Worm (Caenorhabditis elegans) whole organism, L4 larva: ENCODE results near the gene enu-3.6.

ENCODE experiments used
- D1046.2 ChIP-seq: fragments of 200-800 bp; sonication (Bioruptor generic); IDR thresholded peaks from 2 replicates; pipeline ENCODE4 v1.3.6; 2022; ENCODE audit warnings: missing genetic modification characterization, missing compliant biosample characterization
- F10B5.3 ChIP-seq: sonication (generic microtip); optimal IDR thresholded peaks from 2 replicates; lab custom pipeline; 2016; ENCODE audit warnings: mild to moderate bottlenecking, missing genetic modification characterization, missing compliant biosample characterization
- F26F4.8 ChIP-seq: fragments of 200-800 bp; sonication (Bioruptor generic); conservative IDR thresholded peaks from 2 replicates; pipeline ENCODE4 v1.3.6; 2022; ENCODE audit warnings: missing genetic modification characterization, missing compliant biosample characterization
- F44E2.7 ChIP-seq: fragments of 200-800 bp; sonication (Bioruptor generic); IDR thresholded peaks from 2 replicates; pipeline ENCODE4 v2.1.2; 2022; ENCODE audit warnings: missing genetic modification characterization, missing compliant biosample characterization
- F49E8.2 ChIP-seq: sonication (generic microtip); optimal IDR thresholded peaks from 2 replicates; lab custom pipeline; 2016; ENCODE audit warnings: missing compliant biosample characterization, mild to moderate bottlenecking, missing genetic modification characterization, borderline replicate concordance
- T26A8.4 ChIP-seq: fragments of 200-800 bp; sonication (Bioruptor generic); IDR thresholded peaks from 2 replicates; pipeline ENCODE4 v1.3.6; 2022; ENCODE audit warnings: missing genetic modification characterization, missing compliant biosample characterization
- Y48G9A.11 ChIP-seq: fragments of 200-800 bp; sonication (Bioruptor generic); IDR thresholded peaks from 2 replicates; pipeline ENCODE4 v1.3.6; 2022; ENCODE audit warnings: missing genetic modification reagents, missing genetic modification characterization, missing compliant biosample characterization
- Y5F2A.4 ChIP-seq: fragments of 200-800 bp; sonication (Bioruptor generic); optimal IDR thresholded peaks from 2 replicates; lab custom pipeline; 2018; ENCODE audit warnings: mild to moderate bottlenecking, missing genetic modification characterization, missing compliant biosample characterization
- aly-2 ChIP-seq: sonication (generic microtip); optimal IDR thresholded peaks from 2 replicates; lab custom pipeline; 2018; ENCODE audit warnings: missing biosample characterization, missing genetic modification characterization
- arid-1 ChIP-seq: fragments of 200-800 bp; sonication (Bioruptor generic); conservative IDR thresholded peaks from 2 replicates; pipeline ENCODE4 v1.3.6; 2022; ENCODE audit warnings: missing genetic modification reagents, missing genetic modification characterization, missing compliant biosample characterization
- ceh-32 ChIP-seq: sonication (generic microtip); optimal IDR thresholded peaks from 2 replicates; lab custom pipeline; 2016; ENCODE audit warnings: mild to moderate bottlenecking, missing genetic modification characterization, missing compliant biosample characterization; ENCODE audit not compliant: poor library complexity
- ces-1 ChIP-seq: fragments of 150-350 bp; sonication (generic microtip); optimal IDR thresholded peaks from 4 replicates; lab custom pipeline; 2014; ENCODE audit warnings: missing biosample characterization, missing genetic modification reagents, missing genetic modification characterization
- ctbp-1 ChIP-seq: fragments of 200-800 bp; sonication (Bioruptor generic); IDR thresholded peaks from 2 replicates; pipeline ENCODE4 v1.3.6; 2022; ENCODE audit warnings: missing genetic modification reagents, missing genetic modification characterization, missing compliant biosample characterization
- daf-12 ChIP-seq: fragments of 150-350 bp; optimal IDR thresholded peaks from 2 replicates; lab custom pipeline; 2014; ENCODE audit warnings: missing biosample characterization, missing genetic modification reagents, missing genetic modification characterization
- daf-16 ChIP-seq, 3 experiments: sonication (generic microtip); optimal IDR thresholded peaks; 2 replicates each; lab custom pipeline; 2016 to 2017; ENCODE audit warnings: missing genetic modification characterization in 3 of 3, missing genetic modification reagents in 3 of 3, mild to moderate bottlenecking in 2 of 3, missing compliant biosample characterization in 2 of 3, missing biosample characterization in 1 of 3, moderate library complexity in 1 of 3
- daf-8 ChIP-seq: fragments of 200-800 bp; sonication (Bioruptor generic); IDR thresholded peaks from 2 replicates; pipeline ENCODE4 v1.3.6; 2022; ENCODE audit warnings: missing genetic modification characterization, missing compliant biosample characterization
- egl-43 ChIP-seq: fragments of 200-800 bp; sonication (Bioruptor generic); IDR thresholded peaks from 2 replicates; pipeline ENCODE4 v1.3.6; 2022; ENCODE audit warnings: missing genetic modification reagents, missing genetic modification characterization, missing compliant biosample characterization
- gei-8 ChIP-seq: fragments of 200-800 bp; sonication (Bioruptor generic); optimal IDR thresholded peaks from 2 replicates; lab custom pipeline; 2018; ENCODE audit warnings: mild to moderate bottlenecking, missing genetic modification characterization, missing compliant biosample characterization
- hlh-11 ChIP-seq: fragments of 200-800 bp; sonication (Bioruptor generic); optimal IDR thresholded peaks from 2 replicates; lab custom pipeline; 2018; ENCODE audit warnings: mild to moderate bottlenecking, missing genetic modification characterization, missing compliant biosample characterization
- hmg-1.1 ChIP-seq: fragments of 200-800 bp; sonication (Bioruptor generic); IDR thresholded peaks from 2 replicates; pipeline ENCODE4 v1.3.6; 2022; ENCODE audit warnings: missing genetic modification reagents, missing genetic modification characterization, missing compliant biosample characterization
- lim-7 ChIP-seq: fragments of 200-800 bp; sonication (Bioruptor generic); IDR thresholded peaks from 2 replicates; pipeline ENCODE4 v1.3.6; 2022; ENCODE audit warnings: missing genetic modification characterization, missing compliant biosample characterization
- lin-1 ChIP-seq: fragments of 200-800 bp; sonication (Bioruptor generic); IDR thresholded peaks from 2 replicates; pipeline ENCODE4 v1.3.6; 2022; ENCODE audit warnings: missing genetic modification reagents, missing genetic modification characterization, missing compliant biosample characterization
- lin-29 ChIP-seq: fragments of 200-800 bp; sonication (Bioruptor generic); IDR thresholded peaks from 2 replicates; pipeline ENCODE4 v1.3.6; 2022; ENCODE audit warnings: missing genetic modification reagents, missing genetic modification characterization, missing compliant biosample characterization
- lin-38 ChIP-seq: fragments of 200-800 bp; sonication (Bioruptor generic); IDR thresholded peaks from 2 replicates; pipeline ENCODE4 v1.3.6; 2022; ENCODE audit warnings: missing genetic modification reagents, missing genetic modification characterization, missing compliant biosample characterization
- lin-39 ChIP-seq: fragments of 150-350 bp; optimal IDR thresholded peaks from 2 replicates; lab custom pipeline; 2014; ENCODE audit warnings: missing biosample characterization, missing genetic modification reagents, missing genetic modification characterization
- lsy-2 ChIP-seq, 2 experiments: fragments of 150-350 bp in 1 of 2; sonication (generic microtip) in 1 of 2; optimal IDR thresholded peaks; 2 replicates each; lab custom pipeline; 2014 to 2017; ENCODE audit warnings: missing biosample characterization in 2 of 2, missing genetic modification characterization in 2 of 2
- madf-5 ChIP-seq, 2 experiments: fragments of 200-800 bp; sonication (Bioruptor generic); IDR thresholded peaks; 2 replicates each; pipeline ENCODE4 v1.3.6; 2022; ENCODE audit warnings: missing compliant biosample characterization in 2 of 2, missing genetic modification characterization in 2 of 2
- mdt-29 ChIP-seq: fragments of 200-800 bp; sonication (Bioruptor generic); IDR thresholded peaks from 2 replicates; pipeline ENCODE4 v1.3.6; 2022; ENCODE audit warnings: missing genetic modification reagents, missing genetic modification characterization, missing compliant biosample characterization
- mep-1 ChIP-seq: fragments of 150-350 bp; sonication (generic microtip); optimal IDR thresholded peaks from 3 replicates; lab custom pipeline; 2014; ENCODE audit warnings: missing biosample characterization, missing genetic modification characterization
- nhr-102 ChIP-seq: sonication (generic microtip); optimal IDR thresholded peaks from 2 replicates; lab custom pipeline; 2016; ENCODE audit warnings: mild to moderate bottlenecking, missing genetic modification characterization, moderate library complexity, missing compliant biosample characterization
- nhr-6 ChIP-seq: fragments of 150-350 bp; optimal IDR thresholded peaks from 2 replicates; lab custom pipeline; 2014; ENCODE audit warnings: missing biosample characterization, missing genetic modification characterization
- nhr-77 ChIP-seq: fragments of 150-350 bp; optimal IDR thresholded peaks from 2 replicates; lab custom pipeline; 2014; ENCODE audit warnings: missing biosample characterization, missing genetic modification characterization
- pha-4 ChIP-seq, 2 experiments: fragments of 150-350 bp in 1 of 2; fragments of 200-800 bp in 1 of 2; sonication (Bioruptor generic) in 1 of 2; IDR thresholded peaks in 1 of 2; optimal IDR thresholded peaks in 1 of 2; 2 replicates each; pipeline versions ENCODE4 v1.3.6 to Lab custom; 2014 to 2022; ENCODE audit warnings: missing genetic modification characterization in 2 of 2, missing genetic modification reagents in 2 of 2, missing biosample characterization in 1 of 2, missing compliant biosample characterization in 1 of 2
- rbr-2 ChIP-seq: sonication (generic microtip); optimal IDR thresholded peaks from 2 replicates; lab custom pipeline; 2016; ENCODE audit warnings: missing genotype, missing genetic modification characterization, missing compliant biosample characterization
- saeg-2 ChIP-seq: fragments of 200-800 bp; sonication (Bioruptor generic); IDR thresholded peaks from 2 replicates; pipeline ENCODE4 v1.3.6; 2022; ENCODE audit warnings: missing genetic modification reagents, missing genetic modification characterization, missing compliant biosample characterization
- snpc-1.2 ChIP-seq: fragments of 200-800 bp; sonication (Bioruptor generic); IDR thresholded peaks from 2 replicates; pipeline ENCODE4 v1.3.6; 2022; ENCODE audit warnings: missing genetic modification reagents, missing genetic modification characterization, missing compliant biosample characterization
- tra-1 ChIP-seq: fragments of 200-800 bp; sonication (Bioruptor generic); IDR thresholded peaks from 2 replicates; pipeline ENCODE4 v1.3.6; 2022; ENCODE audit warnings: missing genetic modification reagents, missing genetic modification characterization, missing compliant biosample characterization
- unc-130 ChIP-seq: sonication (generic microtip); optimal IDR thresholded peaks from 2 replicates; lab custom pipeline; 2016; ENCODE audit warnings: missing genetic modification reagents, missing genetic modification characterization, missing compliant biosample characterization
- unc-62 ChIP-seq, 3 experiments: fragments of 150-350 bp in 1 of 3; sonication (generic microtip); optimal IDR thresholded peaks in 2 of 3; peaks in 1 of 3; 1 replicate in 1 of 3; 2 replicates in 2 of 3; lab custom pipeline; 2014 to 2017; ENCODE audit warnings: missing biosample characterization in 3 of 3, missing genetic modification characterization in 3 of 3, missing genetic modification reagents in 3 of 3, missing genotype in 1 of 3
- zfp-3 ChIP-seq: fragments of 200-800 bp; sonication (Bioruptor generic); conservative IDR thresholded peaks from 2 replicates; pipeline ENCODE4 v1.3.6; 2022; ENCODE audit warnings: missing genetic modification reagents, missing genetic modification characterization, missing compliant biosample characterization
- zip-2 ChIP-seq: fragments of 150-350 bp; optimal IDR thresholded peaks from 2 replicates; lab custom pipeline; 2014; ENCODE audit warnings: missing biosample characterization, missing genetic modification characterization
- ztf-11 ChIP-seq: fragments of 150-350 bp; optimal IDR thresholded peaks from 2 replicates; lab custom pipeline; 2014; ENCODE audit warnings: missing biosample characterization, missing genetic modification characterization

enu-3.6 gene

DNA sequence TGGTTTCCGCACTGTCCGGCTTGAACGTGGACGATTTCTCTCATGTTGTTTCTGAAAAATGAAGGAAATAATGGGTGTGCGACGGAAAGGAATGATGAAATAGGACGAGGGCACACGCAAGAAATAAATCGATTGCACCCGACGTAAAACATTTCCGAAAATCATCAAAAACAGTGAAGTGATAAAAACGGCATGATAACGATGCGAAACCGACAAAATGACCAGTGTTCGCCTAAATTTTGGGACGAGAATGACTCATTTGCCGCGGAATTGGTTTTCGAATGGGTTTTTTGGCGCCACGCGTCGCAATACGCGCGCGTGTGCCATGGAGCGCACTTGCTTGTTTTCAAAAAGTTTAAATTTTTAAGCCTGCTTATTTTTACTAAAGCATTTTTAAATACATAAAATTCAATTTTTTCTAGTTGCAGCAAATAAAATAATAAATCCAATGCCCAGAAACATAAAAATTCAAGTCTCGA, 7.8 kb upstream of the enu-3.6 start, which contains the start of the genes tbb-1 and rib-2 (continued):
- peak in 1 of 2 experiments; percentile 20 for TF ChIP-seq unc-62 (GFP tag; optimal IDR thresholded peaks at IDR 0.05 in 1 of 2; lab: Kevin White, UChicago)
- TF ChIP-seq unc-62 (tag; optimal IDR thresholded peaks at IDR 0.05; lab: Kevin White, UChicago): no peak
- TF ChIP-seq rbr-2: peak; percentile 58
- TF ChIP-seq daf-12 (tag; lab: Kevin White, UChicago): no peak
- no peak for TF ChIP-seq lin-39 (tag; lab: Kevin White, UChicago)
- peak; percentile 97 for TF ChIP-seq lin-1 (GFP tag; lab: Robert Waterston, UW)
- TF ChIP-seq zfp-3 (GFP tag; lab: Robert Waterston, UW): peak; percentile 69
- no peak for TF ChIP-seq lin-29 (GFP tag; lab: Robert Waterston, UW)
- TF ChIP-seq D1046.2 (GFP tag; lab: Robert Waterston, UW): 0 out of 2 replicates have a peak, but pooled peaks have one; percentile 45
- TF ChIP-seq lsy-2 (tag; optimal IDR thresholded peaks at IDR 0.05; lab: Kevin White, UChicago): peak in 1 of 2 experiments; percentile 87
- peak; percentile 76 for TF ChIP-seq nhr-102 (tag; lab: Kevin White, UChicago)
- TF ChIP-seq ces-1: no peak
- TF ChIP-seq egl-43 (GFP tag; lab: Robert Waterston, UW): no peak
- no peak for TF ChIP-seq hmg-1.1 (GFP tag; lab: Robert Waterston, UW)
- no peak for TF ChIP-seq zip-2 (tag; lab: Kevin White, UChicago)
- TF ChIP-seq ztf-11 (tag; lab: Kevin White, UChicago): no peak
- peak; percentile 85 for TF ChIP-seq tra-1 (GFP tag; lab: Robert Waterston, UW)

ce11 chrIII:10746406-10746807, 3.8 kb upstream of the enu-3.6 start:
- TF ChIP-seq mep-1 (tag; lab: Kevin White, UChicago) (peak; percentile 30), nhr-6 (tag; lab: Kevin White, UChicago) (no peak), mdt-29 (GFP tag; lab: Robert Waterston, UW) (peak; percentile 45; the same call in 1 of the 2 replicates), ctbp-1 (GFP tag; lab: Robert Waterston, UW) (peak; percentile 53; the same call in 1 of the 2 replicates), snpc-1.2 (GFP tag; lab: Robert Waterston, UW) (peak; percentile 65; the same call in 1 of the 2 replicates), unc-62 (GFP tag; optimal IDR thresholded peaks at IDR 0.05 in 1 of 2; lab: Kevin White, UChicago) (no peak), unc-62 (tag; optimal IDR thresholded peaks at IDR 0.05; lab: Kevin White, UChicago) (no peak), rbr-2 (no peak), T26A8.4 (GFP tag; lab: Robert Waterston, UW) (0 out of 2 replicates have a peak, but pooled peaks have one; percentile 52), daf-8 (GFP tag; lab: Robert Waterston, UW) (no peak), F44E2.7 (GFP tag; lab: Robert Waterston, UW) (0 out of 2 replicates have a peak, but pooled peaks have one; percentile 34), egl-43 (GFP tag; lab: Robert Waterston, UW) (peak; percentile 39; the same call in 1 of the 2 replicates), Y5F2A.4 (peak; percentile 73), unc-130 (GFP tag; lab: Kevin White, UChicago) (peak; percentile 78), F26F4.8 (GFP tag; lab: Robert Waterston, UW) (0 out of 2 replicates have a peak, but pooled peaks have one; percentile 20), daf-16 (GFP tag; optimal IDR thresholded peaks at IDR 0.05; lab: Kevin White, UChicago) (peak in 1 of 2 experiments; percentile 12), daf-16 (tag; optimal IDR thresholded peaks at IDR 0.05; lab: Kevin White, UChicago) (no peak), lin-1 (GFP tag; lab: Robert Waterston, UW) (peak; percentile 69; the same call in 1 of the 2 replicates), pha-4 (GFP tag; IDR thresholded peaks at IDR 0.05; lab: Robert Waterston, UW) (peak; percentile 69; the same call in 1 of the 2 replicates), pha-4 (tag; optimal IDR thresholded peaks at IDR 0.05; lab: Kevin White, UChicago) (no peak), saeg-2 (GFP tag; lab: Robert Waterston, UW) (no peak), aly-2 (tag; lab: Kevin White, UChicago) (no peak), gei-8 (peak; percentile 56), lim-7 (GFP tag; lab: Robert Waterston, UW) (peak; percentile 59; the same call in 1 of the 2 replicates), F10B5.3 (tag; lab: Kevin White, UChicago) (peak; percentile 29), hlh-11 (tag; lab: Kevin White, UChicago) (no peak), ceh-32 (tag; lab: Kevin White, UChicago) (no peak), arid-1 (GFP tag; lab: Robert Waterston, UW) (peak; percentile 74; the same call in 1 of the 2 replicates), tra-1 (GFP tag; lab: Robert Waterston, UW) (0 out of 2 replicates have a peak, but pooled peaks have one; percentile 7), madf-5 (GFP tag; IDR thresholded peaks at IDR 0.05; lab: Robert Waterston, UW) (0 out of 4 replicates have a peak, but pooled peaks of 1 of the 2 experiments have one; percentile 31), Y48G9A.11 (GFP tag; lab: Robert Waterston, UW) (peak; percentile 64), lin-38 (GFP tag; lab: Robert Waterston, UW) (peak; percentile 80), nhr-77 (no peak), F49E8.2 (tag; lab: Kevin White, UChicago) (peak; percentile 91)
